Fruit fly (Drosophila melanogaster): ENCODE results near the gene Dip-C.
A peak's percentile ranks its signal among the peaks of the same experiment; 100 is the strongest.

Gene Dip-C

DNA sequence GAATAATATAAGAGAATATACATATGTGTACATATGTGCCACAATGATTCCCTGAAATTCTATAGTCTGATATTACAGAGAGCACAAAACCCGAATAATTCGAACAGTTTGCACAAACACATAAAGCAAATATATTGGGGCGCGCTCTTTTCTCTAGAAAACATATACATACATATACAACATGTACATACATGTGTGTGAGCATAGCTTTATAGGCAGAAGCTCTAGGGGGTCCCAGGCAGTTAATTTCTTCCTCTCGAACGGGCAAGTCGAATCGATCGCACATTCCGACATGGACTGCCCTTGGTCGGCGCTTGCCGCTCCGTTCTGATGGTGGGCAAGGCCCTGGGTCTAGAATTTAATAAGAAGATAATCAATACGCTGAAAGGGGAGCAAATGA is 40.8 kb downstream of the Dip-C start, which contains the start of gene GstD3 (continued):
- no peak for TF ChIP-seq CoRest (tag; optimal IDR thresholded peaks at IDR 0.05)
- no peak for TF ChIP-seq yki (optimal IDR thresholded peaks at IDR 0.05)
- no peak for TF ChIP-seq Meics (GFP tag; optimal IDR thresholded peaks at IDR 0.05)
- no peak for TF ChIP-seq ttk (GFP tag; IDR thresholded peaks at IDR 0.05)
- no peak for TF ChIP-seq CG16813 (GFP tag; IDR thresholded peaks at IDR 0.05; ENCODE audit: partially characterized antibody)
- no peak for TF ChIP-seq CG1602 (GFP tag; optimal IDR thresholded peaks at IDR 0.05)
- peak; percentile 15 for TF ChIP-seq nom (GFP tag; optimal IDR thresholded peaks at IDR 0.05)
- peak; percentile 4 for TF ChIP-seq CG12769 (tag; optimal IDR thresholded peaks at IDR 0.05)
- TF ChIP-seq zfh2 (GFP tag; optimal IDR thresholded peaks at IDR 0.05) = no peak
- no peak for TF ChIP-seq bab2 (GFP tag; optimal IDR thresholded peaks at IDR 0.05)
- TF ChIP-seq ken (GFP tag; IDR thresholded peaks at IDR 0.05) = no peak
- TF ChIP-seq run (tag; optimal IDR thresholded peaks at IDR 0.05) = no peak

DNA sequence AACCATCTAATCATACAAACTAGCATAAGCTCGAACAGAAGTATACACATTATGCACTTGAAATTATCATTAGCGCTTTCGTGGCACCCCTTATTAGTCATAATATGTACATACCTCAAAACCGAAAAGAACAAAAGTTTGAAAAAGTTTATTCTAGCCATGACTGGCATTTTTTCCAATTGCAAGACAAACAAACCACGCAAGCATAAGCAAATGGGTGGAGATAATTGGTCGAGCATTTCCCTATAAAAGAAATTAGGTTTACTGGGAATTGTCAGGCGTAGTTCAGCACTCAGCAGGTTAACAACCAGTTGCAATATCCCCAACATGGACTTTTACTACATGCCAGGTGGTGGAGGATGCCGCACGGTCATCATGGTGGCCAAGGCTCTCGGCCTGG is 41.9 kb downstream of the Dip-C start, which contains the start of gene GstD2:
TSS of gene GstD2 (plus strand) at position 301 of the 400 bp plus-strand sequence.
- TF ChIP-seq Ets65A (GFP tag) (peak; percentile 15), chn (GFP tag; optimal IDR thresholded peaks at IDR 0.05) (no peak), exex (tag; optimal IDR thresholded peaks at IDR 0.05) (peak; percentile 28), H15 (GFP tag; IDR thresholded peaks at IDR 0.05) (peak; percentile 30; the same call in 1 of the 3 replicates)

DNA sequence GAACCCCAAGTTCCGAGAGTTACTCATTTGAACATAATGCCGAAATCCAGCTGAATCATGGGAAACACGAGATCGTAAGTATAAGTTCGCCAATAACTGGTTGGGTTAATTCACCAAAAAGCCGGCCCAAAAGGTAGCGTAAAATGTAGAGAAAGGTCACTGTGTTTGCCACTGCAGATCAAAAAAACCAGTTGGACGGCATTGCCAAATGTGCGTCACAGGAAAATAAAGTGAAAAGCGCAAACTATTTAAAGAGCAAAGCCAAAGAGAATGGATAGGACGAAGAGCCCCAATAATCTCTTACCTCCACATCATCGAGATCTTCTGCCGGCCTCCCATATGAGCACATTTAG is 42.9 kb downstream of the Dip-C start:
- TF ChIP-seq tx (GFP tag; optimal IDR thresholded peaks at IDR 0.05) (no peak), Jarid2 (GFP tag; optimal IDR thresholded peaks at IDR 0.05) (no peak), B-H2 (GFP tag; optimal IDR thresholded peaks at IDR 0.05) (no peak), grn (GFP tag; optimal IDR thresholded peaks at IDR 0.05) (no peak), CG2202 (tag; optimal IDR thresholded peaks at IDR 0.05) (no peak), danr (GFP tag; IDR thresholded peaks at IDR 0.05) (no peak), Kr (GFP tag; optimal IDR thresholded peaks at IDR 0.05) (no peak), chinmo (GFP tag; IDR thresholded peaks at IDR 0.05; ENCODE audit: partially characterized antibody) (0 out of 4 replicates have a peak, but pooled peaks have one; percentile 68), CG34422 (GFP tag; IDR thresholded peaks at IDR 0.05) (peak; percentile 10; the same call in 1 of the 3 replicates), Oaz (GFP tag; IDR thresholded peaks at IDR 0.05) (no peak), D (optimal IDR thresholded peaks at IDR 0.05) (no peak), D (GFP tag; optimal IDR thresholded peaks at IDR 0.05) (no peak), trem (tag; optimal IDR thresholded peaks at IDR 0.05) (no peak), en (GFP tag; optimal IDR thresholded peaks at IDR 0.05) (no peak), sd (tag; optimal IDR thresholded peaks at IDR 0.05) (peak; percentile 92), phol (tag; optimal IDR thresholded peaks at IDR 0.05) (no peak), BtbVII (GFP tag; optimal IDR thresholded peaks at IDR 0.05) (peak; percentile 29), luna (GFP tag; optimal IDR thresholded peaks at IDR 0.05) (no peak), CG6683 (GFP tag; optimal IDR thresholded peaks at IDR 0.05) (no peak), Drgx (GFP tag; IDR thresholded peaks at IDR 0.05) (no peak), pnt (GFP tag; optimal IDR thresholded peaks at IDR 0.05) (no peak), CG10979 (tag; optimal IDR thresholded peaks at IDR 0.05) (no peak), zfh2 (GFP tag; optimal IDR thresholded peaks at IDR 0.05) (no peak), chm (GFP tag; IDR thresholded peaks at IDR 0.05) (peak; percentile 27; the same call in 1 of the 2 replicates), CG1647 (GFP tag; optimal IDR thresholded peaks at IDR 0.05) (no peak), GATAe (GFP tag; conservative IDR thresholded peaks at IDR 0.05) (no peak), CG34376 (GFP tag; optimal IDR thresholded peaks at IDR 0.05) (peak; percentile 66), gro (GFP tag; optimal IDR thresholded peaks at IDR 0.05) (peak; percentile 2), CG12942 (GFP tag; optimal IDR thresholded peaks at IDR 0.05) (no peak), Trl (optimal IDR thresholded peaks at IDR 0.05) (peak; percentile 53 to 72), Trl (GFP tag; optimal IDR thresholded peaks at IDR 0.05) (no peak), CG13894 (tag; optimal IDR thresholded peaks at IDR 0.05) (peak; percentile 97), croc (GFP tag; conservative IDR thresholded peaks at IDR 0.05) (no peak), H15 (GFP tag; IDR thresholded peaks at IDR 0.05) (no peak), PHDP (tag; optimal IDR thresholded peaks at IDR 0.05) (no peak), CG4617 (GFP tag; optimal IDR thresholded peaks at IDR 0.05; ENCODE audit: borderline replicate concordance) (no peak)
